Fruit fly (Drosophila melanogaster) whole organism, embryonic: ENCODE results near the gene Zaf1.

Experiments
- Abd-B ChIP-seq: fragments of 200-800 bp; sonication (Bioruptor generic); optimal IDR thresholded peaks from 2 replicates; lab custom pipeline; 2018; ENCODE audit warnings: missing biosample characterization, mild to moderate bottlenecking, missing genetic modification characterization, moderate library complexity
- Atf3 ChIP-seq: fragments of 200-800 bp; sonication (Bioruptor generic); optimal IDR thresholded peaks from 3 replicates; lab custom pipeline; 2016; ENCODE audit warnings: missing biosample characterization, missing genetic modification characterization
- CG10565 ChIP-seq: fragments of 200-800 bp; sonication (Bioruptor generic); optimal IDR thresholded peaks from 3 replicates; lab custom pipeline; 2016; ENCODE audit warnings: missing biosample characterization, mild to moderate bottlenecking, missing genetic modification characterization
- CG11085 ChIP-seq: fragments of 200-800 bp; sonication (Bioruptor generic); IDR thresholded peaks from 2 replicates; pipeline ENCODE4 v1.3.6; 2022; ENCODE audit warnings: missing biosample characterization, missing genetic modification characterization
- CG11247 ChIP-seq: fragments of 200-800 bp; sonication (Bioruptor generic); IDR thresholded peaks from 2 replicates; pipeline ENCODE4 v1.3.6; 2022; ENCODE audit warnings: missing biosample characterization, missing genetic modification characterization
- CG11696 ChIP-seq: fragments of 200-800 bp; sonication (Bioruptor generic); IDR thresholded peaks from 2 replicates; pipeline ENCODE4 v1.3.6; 2022; ENCODE audit warnings: missing biosample characterization, missing genetic modification characterization
- CG13296 ChIP-seq: fragments of 200-800 bp; sonication (Bioruptor generic); optimal IDR thresholded peaks from 3 replicates; lab custom pipeline; 2018; ENCODE audit warnings: missing biosample characterization, mild to moderate bottlenecking, missing genetic modification characterization
- CG14014 ChIP-seq: fragments of 200-800 bp; sonication (Bioruptor generic); IDR thresholded peaks from 2 replicates; pipeline ENCODE4 v1.3.6; 2022; ENCODE audit warnings: missing biosample characterization, missing genetic modification characterization
- CG15696 ChIP-seq: fragments of 200-800 bp; sonication (Bioruptor generic); optimal IDR thresholded peaks from 2 replicates; lab custom pipeline; 2019; ENCODE audit warnings: missing biosample characterization, mild to moderate bottlenecking, missing genetic modification characterization, moderate library complexity
- CG18764 ChIP-seq: fragments of 200-800 bp; sonication (Bioruptor generic); optimal IDR thresholded peaks from 3 replicates; lab custom pipeline; 2016; ENCODE audit warnings: missing biosample characterization, missing genetic modification characterization
- CG2712 ChIP-seq: fragments of 200-800 bp; optimal IDR thresholded peaks from 3 replicates; lab custom pipeline; 2019; ENCODE audit warnings: missing biosample characterization, mild to moderate bottlenecking, missing genetic modification characterization, moderate library complexity
- CG30020 ChIP-seq: fragments of 200-800 bp; optimal IDR thresholded peaks from 2 replicates; lab custom pipeline; 2019; ENCODE audit warnings: missing biosample characterization, mild to moderate bottlenecking, missing genetic modification characterization, moderate library complexity
- CG31224 ChIP-seq: fragments of 200-800 bp; sonication (Bioruptor generic); IDR thresholded peaks from 2 replicates; pipeline ENCODE4 v1.3.6; 2022; ENCODE audit warnings: missing biosample characterization, missing genetic modification characterization
- CG3163 ChIP-seq: fragments of 200-800 bp; sonication (Bioruptor generic); optimal IDR thresholded peaks from 3 replicates; lab custom pipeline; 2016; ENCODE audit warnings: missing biosample characterization, missing genetic modification characterization
- CG34422 ChIP-seq: fragments of 200-800 bp; sonication (Bioruptor generic); IDR thresholded peaks from 3 replicates; pipeline ENCODE4 v1.3.6; 2022; ENCODE audit warnings: missing biosample characterization, missing genetic modification characterization
- CG7372 ChIP-seq: fragments of 200-800 bp; sonication (Bioruptor generic); IDR thresholded peaks from 2 replicates; pipeline ENCODE4 v1.3.6; 2022; ENCODE audit warnings: missing biosample characterization, missing genetic modification characterization
- CHES-1-like ChIP-seq: fragments of 200-800 bp; sonication (Bioruptor generic); optimal IDR thresholded peaks from 2 replicates; lab custom pipeline; 2016; ENCODE audit warnings: missing biosample characterization, missing genetic modification characterization
- Dek ChIP-seq: fragments of 200-800 bp; sonication (Bioruptor generic); optimal IDR thresholded peaks from 3 replicates; lab custom pipeline; 2019; ENCODE audit warnings: missing biosample characterization, mild to moderate bottlenecking, missing genetic modification characterization, moderate library complexity
- Drgx ChIP-seq: fragments of 200-800 bp; sonication (Bioruptor generic); IDR thresholded peaks from 2 replicates; pipeline ENCODE4 v1.3.6; 2022; ENCODE audit warnings: missing biosample characterization, missing genetic modification characterization
- Fer3 ChIP-seq: fragments of 200-800 bp; sonication (Bioruptor generic); optimal IDR thresholded peaks from 2 replicates; lab custom pipeline; 2018; ENCODE audit warnings: missing biosample characterization, mild to moderate bottlenecking, missing genetic modification characterization, moderate library complexity
- HmgZ ChIP-seq: fragments of 200-800 bp; sonication (Bioruptor generic); optimal IDR thresholded peaks from 2 replicates; lab custom pipeline; 2018; ENCODE audit warnings: missing biosample characterization, mild to moderate bottlenecking, missing genetic modification characterization
- Hr51 ChIP-seq, 2 experiments: fragments of 200-800 bp; sonication (Bioruptor generic); optimal IDR thresholded peaks; 2 replicates in 1 of 2; 3 replicates in 1 of 2; lab custom pipeline; 2016 to 2018; ENCODE audit warnings: missing biosample characterization in 2 of 2, missing genetic modification characterization in 2 of 2, mild to moderate bottlenecking in 1 of 2, moderate library complexity in 1 of 2
- NC2α ChIP-seq: fragments of 200-800 bp; sonication (Bioruptor generic); optimal IDR thresholded peaks from 2 replicates; lab custom pipeline; 2016; ENCODE audit warnings: missing biosample characterization, missing genetic modification characterization
- Nf-YA ChIP-seq: fragments of 200-800 bp; sonication (Bioruptor generic); IDR thresholded peaks from 2 replicates; pipeline ENCODE4 v1.3.6; 2022; ENCODE audit warnings: missing biosample characterization, missing genetic modification characterization
- Nf-YB ChIP-seq: fragments of 200-800 bp; sonication (Bioruptor generic); optimal IDR thresholded peaks from 3 replicates; lab custom pipeline; 2019; ENCODE audit warnings: missing biosample characterization, mild to moderate bottlenecking, missing genetic modification characterization, moderate library complexity
- Oaz ChIP-seq: fragments of 200-800 bp; sonication (Bioruptor generic); IDR thresholded peaks from 2 replicates; pipeline ENCODE4 v1.3.6; 2022; ENCODE audit warnings: missing biosample characterization, missing genetic modification characterization
- Optix ChIP-seq: fragments of 200-800 bp; sonication (Bioruptor generic); IDR thresholded peaks from 3 replicates; pipeline ENCODE4 v1.3.6; 2022; ENCODE audit warnings: missing biosample characterization, missing genetic modification characterization
- Ravus ChIP-seq: fragments of 200-800 bp; sonication (Bioruptor generic); IDR thresholded peaks from 2 replicates; pipeline ENCODE4 v1.3.6; 2022; ENCODE audit warnings: missing biosample characterization, missing genetic modification characterization
- Trl ChIP-seq, 3 experiments: fragments of >200 bp in 2 of 3; fragments of 200-800 bp in 1 of 3; sonication (Bioruptor generic) in 1 of 3; optimal IDR thresholded peaks; 2 replicates in 1 of 3; 3 replicates in 2 of 3; lab custom pipeline; 2016 to 2017; ENCODE audit warnings: missing biosample characterization in 1 of 3, missing genetic modification characterization in 1 of 3
- ab ChIP-seq: fragments of 200-800 bp; sonication (Bioruptor generic); optimal IDR thresholded peaks from 2 replicates; lab custom pipeline; 2016; ENCODE audit warnings: missing biosample characterization, missing genetic modification characterization
- ara ChIP-seq: fragments of 200-800 bp; sonication (Bioruptor generic); IDR thresholded peaks from 2 replicates; pipeline ENCODE4 v1.3.6; 2022; ENCODE audit warnings: missing biosample characterization, missing genetic modification characterization
- ci ChIP-seq: fragments of 200-800 bp; sonication (Bioruptor generic); IDR thresholded peaks from 3 replicates; pipeline ENCODE4 v1.3.6; 2022; ENCODE audit warnings: missing biosample characterization, missing genetic modification characterization
- croc ChIP-seq: fragments of 200-800 bp; sonication (Bioruptor generic); conservative IDR thresholded peaks from 3 replicates; pipeline ENCODE4 v1.3.6; 2022; ENCODE audit warnings: missing biosample characterization, missing genetic modification characterization
- crol ChIP-seq: fragments of 200-800 bp; sonication (Bioruptor generic); IDR thresholded peaks from 2 replicates; pipeline ENCODE4 v1.3.6; 2022; ENCODE audit warnings: missing biosample characterization, missing genetic modification characterization
- da ChIP-seq: fragments of 200-800 bp; sonication (Bioruptor generic); optimal IDR thresholded peaks from 2 replicates; lab custom pipeline; 2016; ENCODE audit warnings: missing biosample characterization, missing genetic modification characterization
- dan ChIP-seq: fragments of 200-800 bp; sonication (Bioruptor generic); IDR thresholded peaks from 2 replicates; pipeline ENCODE4 v1.3.6; 2022; ENCODE audit warnings: missing biosample characterization, missing genetic modification characterization
- ewg ChIP-seq: fragments of 200-800 bp; sonication (Bioruptor generic); optimal IDR thresholded peaks from 3 replicates; lab custom pipeline; 2017; ENCODE audit warnings: mild to moderate bottlenecking, missing biosample characterization, missing genetic modification reagents, missing genetic modification characterization
- exex ChIP-seq: fragments of 200-800 bp; sonication (Bioruptor generic); optimal IDR thresholded peaks from 4 replicates; lab custom pipeline; 2018; ENCODE audit warnings: missing biosample characterization, mild to moderate bottlenecking, missing genetic modification characterization, moderate library complexity
- gem ChIP-seq: fragments of 200-800 bp; sonication (Bioruptor generic); optimal IDR thresholded peaks from 2 replicates; lab custom pipeline; 2019; ENCODE audit warnings: missing biosample characterization, mild to moderate bottlenecking, missing genetic modification characterization, moderate library complexity
- gro ChIP-seq: fragments of 200-800 bp; sonication (Bioruptor generic); optimal IDR thresholded peaks from 2 replicates; lab custom pipeline; 2016; ENCODE audit warnings: missing biosample characterization, missing genetic modification characterization
- gt ChIP-seq: fragments of 200-800 bp; sonication (Bioruptor generic); IDR thresholded peaks from 2 replicates; pipeline ENCODE4 v1.3.6; 2022; ENCODE audit warnings: missing biosample characterization, missing genetic modification characterization
- h ChIP-seq: fragments of >200 bp; optimal IDR thresholded peaks from 2 replicates; lab custom pipeline; 2017
- hb ChIP-seq: fragments of 200-800 bp; sonication (Bioruptor generic); IDR thresholded peaks from 3 replicates; pipeline ENCODE4 v1.3.6; 2022; ENCODE audit warnings: missing biosample characterization, missing genetic modification characterization; ENCODE audit not compliant: partially characterized antibody
- jing ChIP-seq: fragments of 200-800 bp; sonication (Bioruptor generic); optimal IDR thresholded peaks from 2 replicates; lab custom pipeline; 2018; ENCODE audit warnings: missing biosample characterization, mild to moderate bottlenecking, missing genetic modification characterization
- otp ChIP-seq: fragments of 200-800 bp; sonication (Bioruptor generic); IDR thresholded peaks from 3 replicates; pipeline ENCODE4, ENCODE4 v1.3.6; 2022; ENCODE audit warnings: missing biosample characterization, missing genetic modification characterization
- p53 ChIP-seq: fragments of 200-800 bp; sonication (Bioruptor generic); optimal IDR thresholded peaks from 2 replicates; lab custom pipeline; 2016; ENCODE audit warnings: missing biosample characterization, missing genetic modification characterization
- rib ChIP-seq: fragments of 200-800 bp; sonication (Bioruptor generic); IDR thresholded peaks from 2 replicates; pipeline ENCODE4 v1.3.6; 2022; ENCODE audit warnings: missing biosample characterization, missing genetic modification characterization
- sqz ChIP-seq: fragments of 200-800 bp; sonication (Bioruptor generic); optimal IDR thresholded peaks from 3 replicates; lab custom pipeline; 2018; ENCODE audit warnings: missing biosample characterization, mild to moderate bottlenecking, missing genetic modification characterization
- sug ChIP-seq: fragments of 200-800 bp; optimal IDR thresholded peaks from 2 replicates; lab custom pipeline; 2019; ENCODE audit warnings: missing biosample characterization, mild to moderate bottlenecking, missing genetic modification characterization, moderate library complexity
- tll ChIP-seq, 2 experiments: fragments of 200-800 bp in 1 of 2; fragments of >200 bp in 1 of 2; sonication (Bioruptor generic) in 1 of 2; optimal IDR thresholded peaks; 2 replicates each; lab custom pipeline; 2017 to 2019; ENCODE audit warnings: missing biosample characterization in 2 of 2, missing genetic modification characterization in 2 of 2, mild to moderate bottlenecking in 1 of 2, moderate library complexity in 1 of 2
- usp ChIP-seq: fragments of >200 bp; optimal IDR thresholded peaks from 2 replicates; lab custom pipeline; 2017; ENCODE audit warnings: missing biosample characterization, missing genetic modification characterization

Zaf1 gene

dm6 chr3R:11656614-11657216 lies 31.3 kb upstream of the Zaf1 start (continued):
- TF ChIP-seq dan (GFP tag; lab: Robert Waterston, UW) (peak; percentile 71; the same call in 1 of the 2 replicates), p53 (GFP tag; lab: Kevin White, UChicago) (peak; percentile 69), CG7372 (GFP tag; lab: Robert Waterston, UW) (peak; percentile 95), Trl (optimal IDR thresholded peaks at IDR 0.05; lab: Kevin White, UChicago) (peak; percentile 33 to 68), Trl (GFP tag; optimal IDR thresholded peaks at IDR 0.05; lab: Kevin White, UChicago) (peak; percentile 95), sug (tag; lab: Kevin White, UChicago) (peak; percentile 85), CG31224 (peak; percentile 94), HmgZ (tag; lab: Kevin White, UChicago) (peak; percentile 96), ara (GFP tag; lab: Robert Waterston, UW) (peak; percentile 95), ci (GFP tag; lab: Robert Waterston, UW) (peak; percentile 98), da (GFP tag; lab: Kevin White, UChicago) (peak; percentile 57), otp (GFP tag; lab: Robert Waterston, UW) (peak; percentile 95), CG11247 (peak; percentile 96), Dek (tag; lab: Kevin White, UChicago) (peak; percentile 97), Oaz (GFP tag; lab: Robert Waterston, UW) (peak; percentile 88), Fer3 (tag; lab: Kevin White, UChicago) (peak; percentile 97), Optix (peak; percentile 96), CG34422 (GFP tag; lab: Robert Waterston, UW) (peak; percentile 97), CG10565 (GFP tag; lab: Kevin White, UChicago) (peak; percentile 75), CG11085 (GFP tag; lab: Robert Waterston, UW) (peak; percentile 94), exex (tag; lab: Kevin White, UChicago) (peak; percentile 79), gem (tag; lab: Kevin White, UChicago) (peak; percentile 98), CG2712 (peak; percentile 98), Atf3 (GFP tag; lab: Kevin White, UChicago) (peak; percentile 90), Nf-YB (GFP tag; lab: Kevin White, UChicago) (peak; percentile 85), croc (GFP tag; lab: Robert Waterston, UW) (peak; percentile 91), ewg (peak; percentile 87), CG11696 (peak; percentile 91), hb (no peak), gro (GFP tag; lab: Kevin White, UChicago) (peak; percentile 97), Abd-B (GFP tag; lab: Kevin White, UChicago) (peak; percentile 91), CG3163 (GFP tag; lab: Kevin White, UChicago) (peak; percentile 68), CG13296 (GFP tag; lab: Kevin White, UChicago) (peak; percentile 94), ab (GFP tag; lab: Kevin White, UChicago) (peak; percentile 84), NC2α (GFP tag; lab: Kevin White, UChicago) (peak; percentile 88), jing (GFP tag; lab: Kevin White, UChicago) (peak; percentile 88), Ravus (GFP tag; lab: Robert Waterston, UW) (peak; percentile 91), usp (no peak), Hr51 (GFP tag; optimal IDR thresholded peaks at IDR 0.05; lab: Kevin White, UChicago) (peak; percentile 94 to 96), sqz (peak; percentile 86), Drgx (GFP tag; lab: Robert Waterston, UW) (peak; percentile 99), rib (peak; percentile 97), gt (GFP tag; lab: Robert Waterston, UW) (peak; percentile 87), crol (peak; percentile 45), CG18764 (GFP tag; lab: Kevin White, UChicago) (peak; percentile 90), Nf-YA (GFP tag; lab: Robert Waterston, UW) (peak; percentile 96), tll (GFP tag; optimal IDR thresholded peaks at IDR 0.05; lab: Kevin White, UChicago) (no peak), h (lab: Kevin White, UChicago) (no peak), CG15696 (tag; lab: Kevin White, UChicago) (peak; percentile 76), CHES-1-like (GFP tag; lab: Kevin White, UChicago) (peak; percentile 92), CG30020 (peak; percentile 65), CG14014 (GFP tag; lab: Robert Waterston, UW) (peak; percentile 97)
